Fruit fly (Drosophila melanogaster) S2 (cell line): Measurements from ENCODE around the gene pcx.

Experiments
- CG8478 ChIP-seq: fragments of >200 bp; optimal IDR thresholded peaks from 2 replicates; lab custom pipeline; 2018
- CTCF ChIP-seq, 2 experiments: fragments of >200 bp; optimal IDR thresholded peaks; 2 replicates each; lab custom pipeline; 2018

- no peak for TF ChIP-seq CG8478 (lab: Kevin White, UChicago)
- TF ChIP-seq CTCF (optimal IDR thresholded peaks at IDR 0.05; lab: Kevin White, UChicago), result no peak
Observed at dm6 chrX:2286985-2287384, 61.9 kb downstream of the pcx start.
